Fruit fly (Drosophila melanogaster): ENCODE data around the gene meng.

Gene meng

DNA sequence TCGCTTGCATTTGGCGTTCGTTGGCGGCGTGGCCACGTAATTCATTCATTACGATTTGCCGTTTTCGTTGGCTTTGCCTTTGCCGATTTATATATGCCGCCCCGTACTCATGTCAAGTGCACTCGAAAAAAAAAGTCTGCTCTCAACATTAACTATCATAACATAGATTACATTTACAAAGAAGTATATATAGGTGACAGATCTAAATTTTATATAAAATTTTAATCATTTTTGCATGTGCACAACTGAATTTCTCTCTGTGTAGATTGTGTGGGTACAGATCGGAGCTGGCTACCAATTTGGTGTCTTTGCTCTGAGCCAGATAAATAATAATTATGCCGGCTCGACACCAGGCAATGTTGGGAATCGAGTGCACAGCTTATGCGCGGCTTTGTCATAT lies 43.9 kb upstream of the meng start (continued):
- TF ChIP-seq Sox102F (GFP tag; optimal IDR thresholded peaks at IDR 0.05) (peak; percentile 59), CG8944 (GFP tag; optimal IDR thresholded peaks at IDR 0.05) (no peak), CG17912 (GFP tag; optimal IDR thresholded peaks at IDR 0.05) (no peak), sim (GFP tag; IDR thresholded peaks at IDR 0.05) (no peak), dmrt11E (tag; optimal IDR thresholded peaks at IDR 0.05) (peak; percentile 46), CG42726 (GFP tag; IDR thresholded peaks at IDR 0.05; ENCODE audit: partially characterized antibody) (no peak), CG2202 (tag; optimal IDR thresholded peaks at IDR 0.05) (no peak), z (GFP tag; IDR thresholded peaks at IDR 0.05) (no peak), CoRest (tag; optimal IDR thresholded peaks at IDR 0.05) (peak; percentile 9), CG1233 (GFP tag; optimal IDR thresholded peaks at IDR 0.05) (peak; percentile 47), stc (GFP tag; IDR thresholded peaks at IDR 0.05) (peak; percentile 71), Dp (GFP tag; optimal IDR thresholded peaks at IDR 0.05) (no peak), Poxn (GFP tag; IDR thresholded peaks at IDR 0.05) (no peak), CG6683 (GFP tag; optimal IDR thresholded peaks at IDR 0.05) (no peak), Ada2b (GFP tag; IDR thresholded peaks at IDR 0.05) (peak; percentile 43; the same call in 1 of the 2 replicates), CHES-1-like (GFP tag; optimal IDR thresholded peaks at IDR 0.05) (no peak), CG6175 (GFP tag; IDR thresholded peaks at IDR 0.05) (0 out of 3 replicates have a peak, but pooled peaks have one; percentile 20), schlank (tag; optimal IDR thresholded peaks at IDR 0.05) (no peak), sens (GFP tag) (peak; percentile 49), Trl (optimal IDR thresholded peaks at IDR 0.05) (no peak), Trl (GFP tag; optimal IDR thresholded peaks at IDR 0.05) (no peak), CG1647 (GFP tag; optimal IDR thresholded peaks at IDR 0.05) (no peak), fd3F (GFP tag; optimal IDR thresholded peaks at IDR 0.05) (peak; percentile 7), corto (GFP tag; optimal IDR thresholded peaks at IDR 0.05) (no peak), Gsc (GFP tag; IDR thresholded peaks at IDR 0.05) (no peak), dan (GFP tag; IDR thresholded peaks at IDR 0.05) (0 out of 2 replicates have a peak, but pooled peaks have one; percentile 23), emc (GFP tag; optimal IDR thresholded peaks at IDR 0.05) (no peak), Blimp-1 (GFP tag; optimal IDR thresholded peaks at IDR 0.05) (peak; percentile 45), CG12236 (GFP tag; optimal IDR thresholded peaks at IDR 0.05) (peak; percentile 21), CG16779 (GFP tag; IDR thresholded peaks at IDR 0.05) (no peak), Dbx (GFP tag; IDR thresholded peaks at IDR 0.05) (no peak), slou (GFP tag; optimal IDR thresholded peaks at IDR 0.05) (no peak), ase (GFP tag; IDR thresholded peaks at IDR 0.05) (peak; percentile 59; the same call in 1 of the 3 replicates), CG4854 (GFP tag; optimal IDR thresholded peaks at IDR 0.05) (no peak), aop (GFP tag; IDR thresholded peaks at IDR 0.05) (no peak), Myb (GFP tag; optimal IDR thresholded peaks at IDR 0.05) (peak; percentile 8), zfh1 (GFP tag; IDR thresholded peaks at IDR 0.05) (peak; percentile 74; the same call in 2 of the 3 replicates), CG14710 (tag; optimal IDR thresholded peaks at IDR 0.05) (peak; percentile 29), Ptx1 (GFP tag; IDR thresholded peaks at IDR 0.05) (peak; percentile 72), seq (GFP tag; IDR thresholded peaks at IDR 0.05) (peak; percentile 63; the same call in 1 of the 2 replicates), CG12659 (GFP tag; optimal IDR thresholded peaks at IDR 0.05) (no peak), CG2120 (GFP tag; optimal IDR thresholded peaks at IDR 0.05) (peak; percentile 47), sug (tag; optimal IDR thresholded peaks at IDR 0.05) (no peak), amos (GFP tag; IDR thresholded peaks at IDR 0.05; ENCODE audit: partially characterized antibody) (no peak), HLH54F (GFP tag; optimal IDR thresholded peaks at IDR 0.05) (peak; percentile 12), CG9437 (GFP tag; optimal IDR thresholded peaks at IDR 0.05) (no peak), CG17829 (tag; optimal IDR thresholded peaks at IDR 0.05) (peak; percentile 46), row (GFP tag; IDR thresholded peaks at IDR 0.05) (peak; percentile 68), pan (optimal IDR thresholded peaks at IDR 0.05) (no peak), pan (GFP tag; optimal IDR thresholded peaks at IDR 0.05 in 1 of 2, IDR thresholded peaks at IDR 0.05 in 1 of 2) (peak in 1 of 2 experiments; percentile 78), maf-S (GFP tag; optimal IDR thresholded peaks at IDR 0.05) (no peak), exex (tag; optimal IDR thresholded peaks at IDR 0.05) (no peak), Atf6 (GFP tag; IDR thresholded peaks at IDR 0.05) (no peak)
